Fruit fly (Drosophila melanogaster) whole organism, prepupa: ENCODE measurements around the gene bdl.

Source experiments
- Blimp-1 ChIP-seq: fragments of 200-800 bp; sonication (Bioruptor generic); optimal IDR thresholded peaks from 3 replicates; lab custom pipeline; 2017; ENCODE audit warnings: missing biosample characterization, missing genetic modification characterization, mild to moderate bottlenecking, moderate library complexity, missing genetic modification reagents
- CG10669 ChIP-seq: fragments of 200-800 bp; sonication (Bioruptor generic); optimal IDR thresholded peaks from 3 replicates; lab custom pipeline; 2018; ENCODE audit warnings: missing biosample characterization, mild to moderate bottlenecking, missing genetic modification characterization, moderate library complexity
- CG11294 ChIP-seq: fragments of 200-800 bp; sonication (Bioruptor generic); IDR thresholded peaks from 2 replicates; pipeline ENCODE4 v1.3.6; 2022; ENCODE audit warnings: missing biosample characterization, missing genetic modification characterization
- CG11902 ChIP-seq: fragments of 200-800 bp; sonication (Bioruptor generic); optimal IDR thresholded peaks from 3 replicates; lab custom pipeline; 2016; ENCODE audit warnings: missing biosample characterization, missing genetic modification characterization
- CG15336 ChIP-seq: fragments of 200-800 bp; sonication (Bioruptor generic); IDR thresholded peaks from 2 replicates; pipeline ENCODE4 v1.3.6; 2022; ENCODE audit warnings: missing biosample characterization, missing genetic modification characterization
- CG1621 ChIP-seq: fragments of 200-800 bp; sonication (Bioruptor generic); optimal IDR thresholded peaks from 3 replicates; lab custom pipeline; 2018; ENCODE audit warnings: missing biosample characterization, mild to moderate bottlenecking, missing genetic modification characterization
- CG16779 ChIP-seq: fragments of 200-800 bp; sonication (Bioruptor generic); optimal IDR thresholded peaks from 3 replicates; lab custom pipeline; 2017; ENCODE audit warnings: missing biosample characterization, mild to moderate bottlenecking, missing genetic modification characterization
- CG3032 ChIP-seq: fragments of 200-800 bp; optimal IDR thresholded peaks from 2 replicates; lab custom pipeline; 2019; ENCODE audit warnings: missing biosample characterization, mild to moderate bottlenecking, missing genetic modification characterization, moderate library complexity
- CG31627 ChIP-seq: fragments of 200-800 bp; sonication (Bioruptor generic); optimal IDR thresholded peaks from 3 replicates; lab custom pipeline; 2016; ENCODE audit warnings: missing biosample characterization, missing genetic modification characterization
- CG32006 ChIP-seq: fragments of 200-800 bp; sonication (Bioruptor generic); optimal IDR thresholded peaks from 3 replicates; lab custom pipeline; 2017; ENCODE audit warnings: missing biosample characterization, mild to moderate bottlenecking, missing genetic modification characterization
- CG34406 ChIP-seq: fragments of 200-800 bp; sonication (Bioruptor generic); optimal IDR thresholded peaks from 3 replicates; lab custom pipeline; 2016; ENCODE audit warnings: missing biosample characterization, missing genetic modification characterization
- CG3919 ChIP-seq: fragments of 200-800 bp; sonication (Bioruptor generic); optimal IDR thresholded peaks from 3 replicates; lab custom pipeline; 2016; ENCODE audit warnings: missing biosample characterization, missing genetic modification characterization
- CG4318 ChIP-seq: fragments of 200-800 bp; sonication (Bioruptor generic); optimal IDR thresholded peaks from 3 replicates; lab custom pipeline; 2017; ENCODE audit warnings: missing biosample characterization, mild to moderate bottlenecking, missing genetic modification characterization
- CG6163 ChIP-seq: fragments of 200-800 bp; sonication (Bioruptor generic); IDR thresholded peaks from 3 replicates; pipeline ENCODE4 v1.3.6; 2022; ENCODE audit warnings: missing biosample characterization, missing genetic modification characterization
- CG6276 ChIP-seq: fragments of 200-800 bp; sonication (Bioruptor generic); optimal IDR thresholded peaks from 2 replicates; lab custom pipeline; 2017; ENCODE audit warnings: missing biosample characterization, mild to moderate bottlenecking, missing genetic modification characterization
- CG6792 ChIP-seq: fragments of 200-800 bp; sonication (Bioruptor generic); optimal IDR thresholded peaks from 3 replicates; lab custom pipeline; 2016; ENCODE audit warnings: missing biosample characterization, missing genetic modification characterization
- CG6808 ChIP-seq: fragments of 200-800 bp; sonication (Bioruptor generic); optimal IDR thresholded peaks from 3 replicates; lab custom pipeline; 2017; ENCODE audit warnings: missing biosample characterization, missing genetic modification characterization, mild to moderate bottlenecking, moderate library complexity, missing genetic modification reagents
- CG6854 ChIP-seq: fragments of 200-800 bp; sonication (Bioruptor generic); optimal IDR thresholded peaks from 2 replicates; lab custom pipeline; 2017; ENCODE audit warnings: missing biosample characterization, mild to moderate bottlenecking, missing genetic modification characterization
- CG8119 ChIP-seq: fragments of 200-800 bp; sonication (Bioruptor generic); IDR thresholded peaks from 3 replicates; pipeline ENCODE4 v1.3.6; 2022; ENCODE audit warnings: missing biosample characterization, missing genetic modification characterization
- CG8319 ChIP-seq: fragments of 200-800 bp; sonication (Bioruptor generic); optimal IDR thresholded peaks from 3 replicates; lab custom pipeline; 2016; ENCODE audit warnings: missing biosample characterization, missing genetic modification characterization
- Eip78C ChIP-seq: fragments of 200-800 bp; sonication (Bioruptor generic); peaks from one replicate; lab custom pipeline; 2016; ENCODE audit warnings: missing biosample characterization, missing genetic modification characterization
- Eip93F ChIP-seq: fragments of 200-800 bp; sonication (Bioruptor generic); optimal IDR thresholded peaks from 2 replicates; lab custom pipeline; 2016; ENCODE audit warnings: missing biosample characterization, mild to moderate bottlenecking, missing genetic modification characterization
- Ets21C ChIP-seq: fragments of 200-800 bp; sonication (Bioruptor generic); optimal IDR thresholded peaks from 3 replicates; lab custom pipeline; 2016; ENCODE audit warnings: missing biosample characterization, missing genetic modification characterization
- Ets96B ChIP-seq: fragments of 200-800 bp; optimal IDR thresholded peaks from 2 replicates; lab custom pipeline; 2019; ENCODE audit warnings: missing biosample characterization, mild to moderate bottlenecking, missing genetic modification characterization, moderate library complexity
- Gug ChIP-seq: fragments of 200-800 bp; sonication (Bioruptor generic); IDR thresholded peaks from 2 replicates; pipeline ENCODE4 v1.3.6; 2022; ENCODE audit warnings: missing biosample characterization, missing genetic modification characterization
- Hr4 ChIP-seq: fragments of 200-800 bp; sonication (Bioruptor generic); optimal IDR thresholded peaks from 3 replicates; lab custom pipeline; 2016; ENCODE audit warnings: missing biosample characterization, missing genetic modification characterization
- Lpt ChIP-seq: fragments of 200-800 bp; sonication (Bioruptor generic); optimal IDR thresholded peaks from 3 replicates; lab custom pipeline; 2016; ENCODE audit warnings: missing biosample characterization, missing genetic modification characterization
- Met ChIP-seq: fragments of 200-800 bp; sonication (Bioruptor generic); optimal IDR thresholded peaks from 3 replicates; lab custom pipeline; 2016; ENCODE audit warnings: missing biosample characterization, missing genetic modification characterization
- OdsH ChIP-seq: fragments of 200-800 bp; sonication (Bioruptor generic); optimal IDR thresholded peaks from 3 replicates; lab custom pipeline; 2016; ENCODE audit warnings: missing biosample characterization, missing genetic modification characterization
- Sox102F ChIP-seq: fragments of 200-800 bp; sonication (Bioruptor generic); optimal IDR thresholded peaks from 2 replicates; lab custom pipeline; 2016; ENCODE audit warnings: missing biosample characterization, mild to moderate bottlenecking, missing genetic modification characterization
- Sox14 ChIP-seq: fragments of 200-800 bp; sonication (Bioruptor generic); optimal IDR thresholded peaks from 3 replicates; lab custom pipeline; 2016; ENCODE audit warnings: missing biosample characterization, missing genetic modification characterization
- Sox15 ChIP-seq: fragments of 200-800 bp; sonication (Bioruptor generic); optimal IDR thresholded peaks from 3 replicates; lab custom pipeline; 2016; ENCODE audit warnings: missing biosample characterization, missing genetic modification characterization
- achi ChIP-seq: fragments of 200-800 bp; sonication (Bioruptor generic); optimal IDR thresholded peaks from 3 replicates; lab custom pipeline; 2016; ENCODE audit warnings: missing biosample characterization, missing genetic modification characterization
- cyc ChIP-seq: fragments of 200-800 bp; sonication (Bioruptor generic); optimal IDR thresholded peaks from 3 replicates; lab custom pipeline; 2016; ENCODE audit warnings: missing biosample characterization, missing genetic modification characterization
- dac ChIP-seq: fragments of 200-800 bp; sonication (Bioruptor generic); optimal IDR thresholded peaks from 2 replicates; lab custom pipeline; 2017; ENCODE audit warnings: missing biosample characterization, mild to moderate bottlenecking, missing genetic modification characterization
- dsx ChIP-seq: fragments of 200-800 bp; optimal IDR thresholded peaks from 3 replicates; lab custom pipeline; 2019; ENCODE audit warnings: missing biosample characterization, mild to moderate bottlenecking, missing genetic modification characterization, moderate library complexity; ENCODE audit not compliant: poor library complexity, severe bottlenecking
- eg ChIP-seq: fragments of 200-800 bp; sonication (Bioruptor generic); IDR thresholded peaks from 3 replicates; pipeline ENCODE4 v1.3.6; 2022; ENCODE audit warnings: missing biosample characterization, missing genetic modification characterization
- esn ChIP-seq: fragments of 200-800 bp; sonication (Bioruptor generic); optimal IDR thresholded peaks from 2 replicates; lab custom pipeline; 2016; ENCODE audit warnings: missing biosample characterization, mild to moderate bottlenecking, missing genetic modification characterization, moderate library complexity
- fd59A ChIP-seq: fragments of 200-800 bp; sonication (Bioruptor generic); optimal IDR thresholded peaks from 2 replicates; lab custom pipeline; 2017; ENCODE audit warnings: missing biosample characterization, mild to moderate bottlenecking, missing genetic modification characterization, missing genetic modification reagents
- fd85E ChIP-seq: fragments of 200-800 bp; sonication (Bioruptor generic); optimal IDR thresholded peaks from 3 replicates; lab custom pipeline; 2016; ENCODE audit warnings: missing biosample characterization, missing genetic modification characterization
- fkh ChIP-seq: fragments of 200-800 bp; sonication (Bioruptor generic); optimal IDR thresholded peaks from 3 replicates; lab custom pipeline; 2017; ENCODE audit warnings: missing biosample characterization, mild to moderate bottlenecking, missing genetic modification characterization, moderate library complexity
- lz ChIP-seq: fragments of 200-800 bp; sonication (Bioruptor generic); optimal IDR thresholded peaks from 3 replicates; lab custom pipeline; 2016; ENCODE audit warnings: missing biosample characterization, missing genetic modification characterization
- net ChIP-seq: fragments of 200-800 bp; sonication (Bioruptor generic); optimal IDR thresholded peaks from 3 replicates; lab custom pipeline; 2016; ENCODE audit warnings: missing biosample characterization, missing genetic modification characterization
- pdm3 ChIP-seq: fragments of 200-800 bp; sonication (Bioruptor generic); optimal IDR thresholded peaks from 3 replicates; lab custom pipeline; 2016; ENCODE audit warnings: missing biosample characterization, missing genetic modification characterization
- spab ChIP-seq: fragments of 200-800 bp; sonication (Bioruptor generic); optimal IDR thresholded peaks from 2 replicates; lab custom pipeline; 2017; ENCODE audit warnings: missing biosample characterization, mild to moderate bottlenecking, missing genetic modification characterization, missing genetic modification reagents
- svp ChIP-seq: fragments of 200-800 bp; sonication (Bioruptor generic); peaks from one replicate; lab custom pipeline; 2016; ENCODE audit warnings: missing biosample characterization, missing genetic modification characterization
- topi ChIP-seq: fragments of 200-800 bp; sonication (Bioruptor generic); optimal IDR thresholded peaks from 3 replicates; lab custom pipeline; 2016; ENCODE audit warnings: missing biosample characterization, missing genetic modification characterization
- vri ChIP-seq: fragments of 200-800 bp; sonication (Bioruptor generic); optimal IDR thresholded peaks from 3 replicates; lab custom pipeline; 2016; ENCODE audit warnings: missing biosample characterization, mild to moderate bottlenecking, missing genetic modification characterization

bdl gene

dm6 chr2L:4346619-4347310 is 22.4 kb downstream of the bdl start (continued):
- TF ChIP-seq CG8319 = no peak
- no peak for TF ChIP-seq fd85E
- TF ChIP-seq CG31627 (GFP tag; lab: Kevin White, UChicago) = no peak
- peak; percentile 22; the same call in 1 of the 2 replicates for TF ChIP-seq CG11294 (GFP tag; lab: Robert Waterston, UW)
- TF ChIP-seq Sox15 (GFP tag; lab: Kevin White, UChicago) = no peak
- no peak for TF ChIP-seq CG6792 (GFP tag; lab: Kevin White, UChicago)
- TF ChIP-seq CG4318 (GFP tag; lab: Kevin White, UChicago) = no peak
- TF ChIP-seq spab (GFP tag; lab: Kevin White, UChicago) = no peak

dm6 chr2L:4348545-4348944 is 24.2 kb downstream of the bdl start:
- TF ChIP-seq CG16779 (tag; lab: Kevin White, UChicago) (peak; percentile 51), CG6276 (GFP tag; lab: Kevin White, UChicago) (peak; percentile 15), cyc (GFP tag; lab: Kevin White, UChicago) (peak; percentile 59), fd85E (peak; percentile 59), Ets21C (peak; percentile 4), vri (GFP tag; lab: Kevin White, UChicago) (no peak), Sox14 (GFP tag; lab: Kevin White, UChicago) (peak; percentile 49), Met (GFP tag; lab: Kevin White, UChicago) (peak; percentile 16), CG11902 (peak; percentile 78), CG8119 (GFP tag; lab: Robert Waterston, UW) (peak; percentile 49; the same call in 1 of the 3 replicates), CG32006 (GFP tag; lab: Kevin White, UChicago) (peak; percentile 66), fkh (no peak), Ets96B (tag; lab: Kevin White, UChicago) (peak; percentile 69), Hr4 (peak; percentile 53), CG3919 (GFP tag; lab: Kevin White, UChicago) (peak; percentile 87), Blimp-1 (GFP tag; lab: Kevin White, UChicago) (no peak), CG8319 (peak; percentile 77), CG15336 (peak; percentile 39; the same call in 1 of the 2 replicates), CG34406 (GFP tag; lab: Kevin White, UChicago) (peak; percentile 82), esn (GFP tag; lab: Kevin White, UChicago) (peak; percentile 76), achi (GFP tag; lab: Kevin White, UChicago) (peak; percentile 78), CG6792 (GFP tag; lab: Kevin White, UChicago) (peak; percentile 78), CG6808 (GFP tag; lab: Kevin White, UChicago) (peak; percentile 71), Lpt (peak; percentile 29), net (GFP tag; lab: Kevin White, UChicago) (peak; percentile 66), Eip78C (GFP tag; lab: Kevin White, UChicago) (peak; percentile 94), svp (GFP tag; lab: Kevin White, UChicago) (peak; percentile 82), CG10669 (GFP tag; lab: Kevin White, UChicago) (peak; percentile 71), CG6163 (GFP tag; lab: Robert Waterston, UW) (peak; percentile 83), Gug (GFP tag; lab: Robert Waterston, UW) (no peak), topi (GFP tag; lab: Kevin White, UChicago) (peak; percentile 71), CG31627 (GFP tag; lab: Kevin White, UChicago) (peak; percentile 45), CG1621 (peak; percentile 67), dac (GFP tag; lab: Kevin White, UChicago) (no peak), dsx (GFP tag; lab: Kevin White, UChicago) (peak; percentile 64), OdsH (GFP tag; lab: Kevin White, UChicago) (peak; percentile 75), spab (GFP tag; lab: Kevin White, UChicago) (peak; percentile 61), lz (GFP tag; lab: Kevin White, UChicago) (peak; percentile 54), Eip93F (no peak), pdm3 (peak; percentile 80), fd59A (GFP tag; lab: Kevin White, UChicago) (peak; percentile 46), eg (GFP tag; lab: Robert Waterston, UW) (peak; percentile 60; the same call in 1 of the 3 replicates), CG6854 (peak; percentile 58), CG3032 (tag; lab: Kevin White, UChicago) (peak; percentile 67), Sox102F (peak; percentile 64)
